Worm (Caenorhabditis elegans) whole organism, young adult: ENCODE data around the gene tbc-13.

Experiments used
- B0336.3 ChIP-seq: fragments of 200-800 bp; sonication (Bioruptor generic); IDR thresholded peaks from 2 replicates; pipeline ENCODE4 v1.3.6; 2022; ENCODE audit warnings: missing genetic modification characterization, missing compliant biosample characterization
- D2030.7 ChIP-seq: fragments of 200-800 bp; sonication (Bioruptor generic); IDR thresholded peaks from 2 replicates; pipeline ENCODE4 v1.3.6; 2022; ENCODE audit warnings: missing genetic modification reagents, missing genetic modification characterization, missing compliant biosample characterization
- F23B12.7 ChIP-seq: sonication (generic microtip); optimal IDR thresholded peaks from 2 replicates; lab custom pipeline; 2017; ENCODE audit warnings: missing genetic modification characterization, mild to moderate bottlenecking, missing compliant biosample characterization, antibody characterized with exemption, moderate library complexity; ENCODE audit not compliant: insufficient read depth
- F55B11.4 ChIP-seq: sonication (generic microtip); optimal IDR thresholded peaks from 2 replicates; lab custom pipeline; 2016; ENCODE audit warnings: missing compliant biosample characterization, missing genetic modification characterization, borderline replicate concordance; ENCODE audit not compliant: insufficient read depth
- F57C9.4 ChIP-seq: sonication (generic microtip); optimal IDR thresholded peaks from 2 replicates; lab custom pipeline; 2017; ENCODE audit warnings: mild to moderate bottlenecking, missing genetic modification characterization, missing compliant biosample characterization
- K12H6.12 ChIP-seq: fragments of 200-800 bp; sonication (Bioruptor generic); optimal IDR thresholded peaks from 2 replicates; lab custom pipeline; 2018; ENCODE audit warnings: mild to moderate bottlenecking, missing genetic modification characterization, missing compliant biosample characterization
- Y53F4B.3 ChIP-seq: fragments of 200-800 bp; sonication (Bioruptor generic); IDR thresholded peaks from 2 replicates; pipeline ENCODE4 v1.3.6; 2022; ENCODE audit warnings: missing genetic modification reagents, missing genetic modification characterization, missing compliant biosample characterization
- athp-1 ChIP-seq: sonication (generic microtip); optimal IDR thresholded peaks from 2 replicates; lab custom pipeline; 2017; ENCODE audit warnings: mild to moderate bottlenecking, missing genetic modification characterization, missing compliant biosample characterization
- cebp-1 ChIP-seq, 2 experiments: fragments of 200-800 bp in 1 of 2; sonication (Bioruptor generic) in 1 of 2; sonication (generic microtip) in 1 of 2; IDR thresholded peaks in 1 of 2; optimal IDR thresholded peaks in 1 of 2; 2 replicates each; pipeline versions ENCODE4 v1.3.6 to Lab custom; 2017 to 2022; ENCODE audit warnings: missing compliant biosample characterization in 2 of 2, missing genetic modification characterization in 2 of 2, mild to moderate bottlenecking in 1 of 2, missing genetic modification reagents in 1 of 2, moderate library complexity in 1 of 2
- cebp-2 ChIP-seq: fragments of 200-800 bp; sonication (Bioruptor generic); IDR thresholded peaks from 2 replicates; pipeline ENCODE4 v1.3.6; 2022; ENCODE audit warnings: missing genetic modification characterization, missing compliant biosample characterization
- ceh-100 ChIP-seq: fragments of 200-800 bp; sonication (Bioruptor generic); IDR thresholded peaks from 2 replicates; pipeline ENCODE4 v1.3.6; 2022; ENCODE audit warnings: missing genetic modification reagents, missing genetic modification characterization, missing compliant biosample characterization
- ceh-40 ChIP-seq: fragments of 200-800 bp; sonication (Bioruptor generic); IDR thresholded peaks from 2 replicates; pipeline ENCODE4 v1.3.6; 2022; ENCODE audit warnings: missing genetic modification characterization, missing compliant biosample characterization
- chd-7 ChIP-seq: sonication (generic microtip); optimal IDR thresholded peaks from 2 replicates; lab custom pipeline; 2016; ENCODE audit warnings: mild to moderate bottlenecking, missing genetic modification characterization, moderate library complexity, missing compliant biosample characterization
- dox-1 ChIP-seq: fragments of 200-800 bp; sonication (Bioruptor generic); IDR thresholded peaks from 2 replicates; pipeline ENCODE4 v1.3.6; 2022; ENCODE audit warnings: missing genetic modification reagents, missing genetic modification characterization, missing compliant biosample characterization
- dpl-1 ChIP-seq: fragments of 150-350 bp; optimal IDR thresholded peaks from 2 replicates; lab custom pipeline; 2014; ENCODE audit warnings: missing biosample characterization, missing genetic modification reagents, missing genetic modification characterization
- egrh-3 ChIP-seq: fragments of 200-800 bp; sonication (Bioruptor generic); IDR thresholded peaks from 2 replicates; pipeline ENCODE4 v1.3.6; 2022; ENCODE audit warnings: missing genetic modification reagents, missing genetic modification characterization, missing compliant biosample characterization
- ets-4 ChIP-seq: fragments of 200-800 bp; sonication (Bioruptor generic); optimal IDR thresholded peaks from 2 replicates; lab custom pipeline; 2018; ENCODE audit warnings: mild to moderate bottlenecking, missing genetic modification characterization, missing compliant biosample characterization
- hlh-26 ChIP-seq: fragments of 200-800 bp; sonication (Bioruptor generic); conservative IDR thresholded peaks from 2 replicates; pipeline ENCODE4 v1.3.6; 2022; ENCODE audit warnings: missing genetic modification reagents, missing genetic modification characterization, missing compliant biosample characterization
- hmg-1.2 ChIP-seq: fragments of 200-800 bp; sonication (Bioruptor generic); IDR thresholded peaks from 2 replicates; pipeline ENCODE4 v1.3.6; 2022; ENCODE audit warnings: missing genetic modification reagents, missing genetic modification characterization, missing compliant biosample characterization
- hmg-20 ChIP-seq: fragments of 200-800 bp; sonication (Bioruptor generic); IDR thresholded peaks from 2 replicates; pipeline ENCODE4 v1.3.6; 2022; ENCODE audit warnings: missing genetic modification reagents, missing genetic modification characterization, missing compliant biosample characterization
- lag-1 ChIP-seq: fragments of 200-800 bp; sonication (Bioruptor generic); IDR thresholded peaks from 2 replicates; pipeline ENCODE4 v1.3.6; 2022; ENCODE audit warnings: missing genetic modification reagents, missing genetic modification characterization, missing compliant biosample characterization
- let-526 ChIP-seq: fragments of 200-800 bp; sonication (Bioruptor generic); IDR thresholded peaks from 2 replicates; pipeline ENCODE4 v1.3.6; 2022; ENCODE audit warnings: missing genetic modification reagents, missing genetic modification characterization, missing compliant biosample characterization
- lir-1 ChIP-seq: fragments of 200-800 bp; sonication (Bioruptor generic); conservative IDR thresholded peaks from 2 replicates; pipeline ENCODE4 v1.3.6; 2022; ENCODE audit warnings: missing genetic modification reagents, missing genetic modification characterization, missing compliant biosample characterization
- lsl-1 ChIP-seq: fragments of 200-800 bp; sonication (Bioruptor generic); optimal IDR thresholded peaks from 2 replicates; lab custom pipeline; 2018; ENCODE audit warnings: mild to moderate bottlenecking, missing genetic modification characterization, moderate library complexity, missing compliant biosample characterization
- lsy-27 ChIP-seq: sonication (generic microtip); optimal IDR thresholded peaks from 2 replicates; lab custom pipeline; 2017; ENCODE audit warnings: missing genetic modification characterization, mild to moderate bottlenecking, missing compliant biosample characterization, antibody characterized with exemption, missing genotype, borderline replicate concordance; ENCODE audit not compliant: insufficient read depth
- madf-3 ChIP-seq: fragments of 200-800 bp; sonication (Bioruptor generic); IDR thresholded peaks from 2 replicates; pipeline ENCODE4 v1.3.6; 2022; ENCODE audit warnings: missing genetic modification reagents, missing genetic modification characterization, missing compliant biosample characterization
- mel-28 ChIP-seq: sonication (generic microtip); optimal IDR thresholded peaks from 2 replicates; lab custom pipeline; 2016; ENCODE audit warnings: borderline replicate concordance, mild to moderate bottlenecking, missing genetic modification characterization, missing compliant biosample characterization
- mxl-1 ChIP-seq: sonication (generic microtip); optimal IDR thresholded peaks from 2 replicates; lab custom pipeline; 2016; ENCODE audit warnings: missing genetic modification characterization, missing compliant biosample characterization
- nhr-179 ChIP-seq: sonication (generic microtip); optimal IDR thresholded peaks from 2 replicates; lab custom pipeline; 2016; ENCODE audit warnings: mild to moderate bottlenecking, missing genetic modification characterization, missing compliant biosample characterization
- nhr-80 ChIP-seq: sonication (generic microtip); optimal IDR thresholded peaks from 2 replicates; lab custom pipeline; 2016; ENCODE audit warnings: missing genetic modification characterization, missing compliant biosample characterization
- pbrm-1 ChIP-seq: fragments of 200-800 bp; sonication (Bioruptor generic); IDR thresholded peaks from 2 replicates; pipeline ENCODE4 v1.3.6; 2022; ENCODE audit warnings: missing genetic modification reagents, missing genetic modification characterization, missing compliant biosample characterization
- pha-4 ChIP-seq: fragments of 150-350 bp; sonication (generic microtip); optimal IDR thresholded peaks from 2 replicates; lab custom pipeline; 2014; ENCODE audit warnings: missing biosample characterization, missing genetic modification reagents, missing genetic modification characterization
- rec-8 ChIP-seq, 2 experiments: sonication (generic microtip); optimal IDR thresholded peaks; 2 replicates each; lab custom pipeline; 2016; ENCODE audit warnings: mild to moderate bottlenecking in 2 of 2, missing genetic modification characterization in 2 of 2, missing genetic modification reagents in 2 of 2, missing genotype in 2 of 2, missing biosample characterization in 1 of 2, missing compliant biosample characterization in 1 of 2, moderate library complexity in 1 of 2
- rpc-1 ChIP-seq, 2 experiments: fragments of 150-350 bp in 1 of 2; sonication (generic microtip) in 1 of 2; optimal IDR thresholded peaks; 2 replicates each; lab custom pipeline; 2014 to 2018; ENCODE audit warnings: missing biosample characterization in 1 of 2, missing genetic modification characterization in 1 of 2, missing genetic modification reagents in 1 of 2, missing genotype in 1 of 2
- snpc-4 ChIP-seq, 5 experiments: fragments of 150-350 bp in 1 of 5; sonication (generic microtip) in 4 of 5; optimal IDR thresholded peaks; 2 replicates each; lab custom pipeline; 2014 to 2018; ENCODE audit warnings: missing genetic modification characterization in 5 of 5, missing biosample characterization in 3 of 5, antibody characterized with exemption in 2 of 5, mild to moderate bottlenecking in 2 of 5, missing compliant biosample characterization in 2 of 5, missing genotype in 2 of 5, moderate library complexity in 2 of 5, missing genetic modification reagents in 1 of 5
- sptf-2 ChIP-seq: fragments of 200-800 bp; sonication (Bioruptor generic); optimal IDR thresholded peaks from 2 replicates; lab custom pipeline; 2018; ENCODE audit warnings: mild to moderate bottlenecking, missing genetic modification characterization, missing compliant biosample characterization
- tbp1 ChIP-seq: fragments of 200-800 bp; sonication (Bioruptor generic); optimal IDR thresholded peaks from 2 replicates; lab custom pipeline; 2018; ENCODE audit warnings: mild to moderate bottlenecking, missing genetic modification characterization, missing compliant biosample characterization
- tbx-9 ChIP-seq: sonication (generic microtip); optimal IDR thresholded peaks from 2 replicates; lab custom pipeline; 2016; ENCODE audit warnings: borderline replicate concordance, missing genetic modification characterization, inconsistent platforms, missing compliant biosample characterization
- tlf-1 ChIP-seq: fragments of 200-800 bp; sonication (Bioruptor generic); optimal IDR thresholded peaks from 2 replicates; lab custom pipeline; 2018; ENCODE audit warnings: mild to moderate bottlenecking, missing genetic modification characterization, missing compliant biosample characterization
- unc-62 ChIP-seq: fragments of 150-350 bp; optimal IDR thresholded peaks from 2 replicates; lab custom pipeline; 2014; ENCODE audit warnings: missing biosample characterization, missing genetic modification reagents, missing genetic modification characterization
- ztf-18 ChIP-seq: sonication (generic microtip); optimal IDR thresholded peaks from 2 replicates; lab custom pipeline; 2016; ENCODE audit warnings: missing genotype, mild to moderate bottlenecking, missing genetic modification characterization, missing compliant biosample characterization
- ztf-22 ChIP-seq: fragments of 200-800 bp; sonication (Bioruptor generic); optimal IDR thresholded peaks from 2 replicates; lab custom pipeline; 2018; ENCODE audit warnings: mild to moderate bottlenecking, missing genetic modification characterization, moderate library complexity, missing compliant biosample characterization
- ztf-26 ChIP-seq: sonication (generic microtip); optimal IDR thresholded peaks from 2 replicates; lab custom pipeline; 2017; ENCODE audit warnings: missing genetic modification characterization, missing compliant biosample characterization

The tbc-13 gene

ce11 chrX:12517886-12518285 lies 33.0 kb downstream of the tbc-13 start:
- TF ChIP-seq cebp-2 (GFP tag; lab: Robert Waterston, UW) (no peak), let-526 (GFP tag; lab: Robert Waterston, UW) (peak; percentile 67; the same call in 1 of the 2 replicates), tbp1 (GFP tag; lab: Kevin White, UChicago) (peak; percentile 14)

ce11 chrX:12518469-12518868 lies 33.6 kb downstream of the tbc-13 start:
- no peak for TF ChIP-seq lsl-1
- TF ChIP-seq chd-7 = no peak
- no peak for TF ChIP-seq ceh-40 (GFP tag; lab: Robert Waterston, UW)
- no peak for TF ChIP-seq madf-3 (GFP tag; lab: Robert Waterston, UW)
- TF ChIP-seq B0336.3 = no peak
- no peak for TF ChIP-seq Y53F4B.3 (GFP tag; lab: Robert Waterston, UW)
- no peak for TF ChIP-seq ztf-18
- TF ChIP-seq nhr-80 (tag; lab: Kevin White, UChicago) = peak; percentile 15
- no peak for TF ChIP-seq tlf-1 (GFP tag; lab: Kevin White, UChicago)
- no peak for TF ChIP-seq hmg-20 (GFP tag; lab: Robert Waterston, UW)
- TF ChIP-seq ztf-26 (tag; lab: Kevin White, UChicago) = no peak
- no peak for TF ChIP-seq D2030.7
- no peak for TF ChIP-seq ztf-22 (GFP tag; lab: Kevin White, UChicago)
- no peak for TF ChIP-seq hlh-26
- no peak for TF ChIP-seq dox-1 (GFP tag; lab: Robert Waterston, UW)
- no peak for TF ChIP-seq lag-1
- TF ChIP-seq athp-1 (tag; lab: Kevin White, UChicago) = no peak
- TF ChIP-seq rpc-1 (optimal IDR thresholded peaks at IDR 0.05; lab: Kevin White, UChicago) = no peak
- no peak for TF ChIP-seq rpc-1 (tag; optimal IDR thresholded peaks at IDR 0.05; lab: Kevin White, UChicago)
- peak; percentile 23 for TF ChIP-seq pha-4
- no peak for TF ChIP-seq nhr-179 (tag; lab: Kevin White, UChicago)
- TF ChIP-seq F55B11.4 (tag; lab: Kevin White, UChicago) = no peak
- TF ChIP-seq ets-4 (GFP tag; lab: Kevin White, UChicago) = peak; percentile 70
- TF ChIP-seq sptf-2 = no peak
- TF ChIP-seq K12H6.12 (tag; lab: Kevin White, UChicago) = no peak
- TF ChIP-seq tbx-9 (tag; lab: Kevin White, UChicago) = no peak
- TF ChIP-seq dpl-1 (GFP tag; lab: Kevin White, UChicago) = no peak
- no peak for TF ChIP-seq snpc-4 (GFP tag; optimal IDR thresholded peaks at IDR 0.05; lab: Kevin White, UChicago)
- TF ChIP-seq snpc-4 (tag; optimal IDR thresholded peaks at IDR 0.05; lab: Kevin White, UChicago) = no peak
- TF ChIP-seq egrh-3 (GFP tag; lab: Robert Waterston, UW) = no peak
- TF ChIP-seq rec-8 (tag; optimal IDR thresholded peaks at IDR 0.05; lab: Kevin White, UChicago) = no peak
- no peak for TF ChIP-seq cebp-2 (GFP tag; lab: Robert Waterston, UW)
- TF ChIP-seq pbrm-1 (GFP tag; lab: Robert Waterston, UW) = no peak
- TF ChIP-seq F57C9.4 (tag; lab: Kevin White, UChicago) = no peak
- TF ChIP-seq lir-1 (GFP tag; lab: Robert Waterston, UW) = no peak
- TF ChIP-seq mxl-1 (tag; lab: Kevin White, UChicago) = no peak
- TF ChIP-seq cebp-1 (GFP tag; IDR thresholded peaks at IDR 0.05; lab: Robert Waterston, UW) = peak; percentile 38; the same call in 1 of the 2 replicates
- no peak for TF ChIP-seq cebp-1 (tag; optimal IDR thresholded peaks at IDR 0.05; lab: Kevin White, UChicago)
- TF ChIP-seq ceh-100 (GFP tag; lab: Robert Waterston, UW) = no peak
- TF ChIP-seq lsy-27 (tag; lab: Kevin White, UChicago) = no peak
- TF ChIP-seq tbp1 (GFP tag; lab: Kevin White, UChicago) = peak; percentile 0
- no peak for TF ChIP-seq hmg-1.2 (GFP tag; lab: Robert Waterston, UW)
- no peak for TF ChIP-seq F23B12.7 (tag; lab: Kevin White, UChicago)
- no peak for TF ChIP-seq mel-28 (tag; lab: Kevin White, UChicago)
- TF ChIP-seq unc-62 (GFP tag; lab: Kevin White, UChicago) = peak; percentile 3
